Fruit fly (Drosophila melanogaster) whole organism, embryonic: ENCODE measurements around the gene egh.

ENCODE experiments used
- Ada2b ChIP-seq: fragments of 200-800 bp; sonication (Bioruptor generic); IDR thresholded peaks from 2 replicates; pipeline ENCODE4 v1.3.6; 2022; ENCODE audit warnings: missing biosample characterization, missing genetic modification characterization
- CG1024 ChIP-seq: fragments of 200-800 bp; sonication (Bioruptor generic); IDR thresholded peaks from 2 replicates; pipeline ENCODE4 v1.3.6; 2022; ENCODE audit warnings: missing biosample characterization, missing genetic modification characterization
- CG10959 ChIP-seq: fragments of 200-800 bp; sonication (Bioruptor generic); IDR thresholded peaks from 2 replicates; pipeline ENCODE4 v1.3.6; 2022; ENCODE audit warnings: missing biosample characterization, missing genetic modification characterization
- CG11398 ChIP-seq: fragments of 200-800 bp; sonication (Bioruptor generic); optimal IDR thresholded peaks from 2 replicates; lab custom pipeline; 2016; ENCODE audit warnings: missing biosample characterization, missing genetic modification characterization
- CG11504 ChIP-seq: fragments of 200-800 bp; sonication (Bioruptor generic); optimal IDR thresholded peaks from 3 replicates; lab custom pipeline; 2019; ENCODE audit warnings: missing biosample characterization, mild to moderate bottlenecking, missing genetic modification characterization, moderate library complexity
- CG12299 ChIP-seq: fragments of 200-800 bp; sonication (Bioruptor generic); optimal IDR thresholded peaks from 2 replicates; lab custom pipeline; 2018; ENCODE audit warnings: missing biosample characterization, mild to moderate bottlenecking, missing genetic modification characterization
- CG1233 ChIP-seq: fragments of 200-800 bp; sonication (Bioruptor generic); optimal IDR thresholded peaks from 4 replicates; lab custom pipeline; 2018; ENCODE audit warnings: missing biosample characterization, mild to moderate bottlenecking, missing genetic modification characterization
- CG13296 ChIP-seq: fragments of 200-800 bp; sonication (Bioruptor generic); optimal IDR thresholded peaks from 3 replicates; lab custom pipeline; 2018; ENCODE audit warnings: missing biosample characterization, mild to moderate bottlenecking, missing genetic modification characterization
- CG14965 ChIP-seq: fragments of 200-800 bp; sonication (Bioruptor generic); optimal IDR thresholded peaks from 2 replicates; lab custom pipeline; 2016; ENCODE audit warnings: missing biosample characterization, missing genetic modification characterization, borderline replicate concordance
- CG15514 ChIP-seq: fragments of 200-800 bp; sonication (Bioruptor generic); optimal IDR thresholded peaks from 3 replicates; lab custom pipeline; 2017; ENCODE audit warnings: missing biosample characterization, missing genetic modification characterization, mild to moderate bottlenecking, moderate library complexity, missing genetic modification reagents
- CG15696 ChIP-seq: fragments of 200-800 bp; sonication (Bioruptor generic); optimal IDR thresholded peaks from 2 replicates; lab custom pipeline; 2019; ENCODE audit warnings: missing biosample characterization, mild to moderate bottlenecking, missing genetic modification characterization, moderate library complexity
- CG16813 ChIP-seq: fragments of 200-800 bp; sonication (Bioruptor generic); IDR thresholded peaks from 3 replicates; pipeline ENCODE4 v1.3.6; 2022; ENCODE audit warnings: missing biosample characterization, missing genetic modification characterization; ENCODE audit not compliant: partially characterized antibody
- CG17829 ChIP-seq: fragments of 200-800 bp; optimal IDR thresholded peaks from 2 replicates; lab custom pipeline; 2019; ENCODE audit warnings: missing biosample characterization, mild to moderate bottlenecking, missing genetic modification characterization, moderate library complexity
- CG2116 ChIP-seq: fragments of 200-800 bp; sonication (Bioruptor generic); optimal IDR thresholded peaks from 3 replicates; lab custom pipeline; 2018; ENCODE audit warnings: missing biosample characterization, mild to moderate bottlenecking, missing genetic modification characterization
- CG3163 ChIP-seq: fragments of 200-800 bp; sonication (Bioruptor generic); optimal IDR thresholded peaks from 3 replicates; lab custom pipeline; 2016; ENCODE audit warnings: missing biosample characterization, missing genetic modification characterization
- CG32532 ChIP-seq: fragments of 200-800 bp; sonication (Bioruptor generic); IDR thresholded peaks from 2 replicates; pipeline ENCODE4 v1.3.6; 2022; ENCODE audit warnings: missing biosample characterization, missing genetic modification characterization
- CG33213 ChIP-seq: fragments of 200-800 bp; sonication (Bioruptor generic); optimal IDR thresholded peaks from 3 replicates; lab custom pipeline; 2016; ENCODE audit warnings: missing biosample characterization, missing genetic modification characterization
- CG34376 ChIP-seq: fragments of 200-800 bp; sonication (Bioruptor generic); optimal IDR thresholded peaks from 2 replicates; lab custom pipeline; 2018; ENCODE audit warnings: missing biosample characterization, mild to moderate bottlenecking, missing genetic modification characterization
- CG3726 ChIP-seq: fragments of 200-800 bp; sonication (Bioruptor generic); IDR thresholded peaks from 3 replicates; pipeline ENCODE4, ENCODE4 v1.3.6; 2022; ENCODE audit warnings: missing biosample characterization, missing genetic modification characterization
- CG4360 ChIP-seq: fragments of 200-800 bp; sonication (Bioruptor generic); IDR thresholded peaks from 2 replicates; pipeline ENCODE4 v1.3.6; 2022; ENCODE audit warnings: missing biosample characterization, missing genetic modification characterization
- CG5953 ChIP-seq: fragments of 200-800 bp; sonication (Bioruptor generic); IDR thresholded peaks from 2 replicates; pipeline ENCODE4 v1.3.6; 2022; ENCODE audit warnings: missing biosample characterization, missing genetic modification characterization
- CG6683 ChIP-seq: fragments of 200-800 bp; sonication (Bioruptor generic); optimal IDR thresholded peaks from 2 replicates; lab custom pipeline; 2017; ENCODE audit warnings: missing biosample characterization, mild to moderate bottlenecking, missing genetic modification characterization, missing genetic modification reagents
- CG6765 ChIP-seq: fragments of 200-800 bp; sonication (Bioruptor generic); optimal IDR thresholded peaks from 3 replicates; lab custom pipeline; 2017; ENCODE audit warnings: missing biosample characterization, mild to moderate bottlenecking, missing genetic modification characterization
- CG9437 ChIP-seq: fragments of 200-800 bp; sonication (Bioruptor generic); optimal IDR thresholded peaks from 2 replicates; lab custom pipeline; 2018; ENCODE audit warnings: missing biosample characterization, mild to moderate bottlenecking, missing genetic modification characterization
- CTCF ChIP-seq: fragments of 200-800 bp; sonication (Bioruptor generic); optimal IDR thresholded peaks from 2 replicates; lab custom pipeline; 2017; ENCODE audit warnings: missing biosample characterization, mild to moderate bottlenecking, missing genetic modification characterization, moderate library complexity
- CrebB ChIP-seq: fragments of 200-800 bp; sonication (Bioruptor generic); optimal IDR thresholded peaks from 3 replicates; lab custom pipeline; 2018; ENCODE audit warnings: missing biosample characterization, mild to moderate bottlenecking, missing genetic modification characterization
- Dll ChIP-seq: fragments of 200-800 bp; sonication (Bioruptor generic); IDR thresholded peaks from 4 replicates; pipeline ENCODE4 v1.3.6; 2022; ENCODE audit warnings: missing biosample characterization, missing genetic modification characterization; ENCODE audit not compliant: partially characterized antibody
- E2f2 ChIP-seq: fragments of 200-800 bp; sonication (Bioruptor generic); IDR thresholded peaks from 2 replicates; pipeline ENCODE4 v1.3.6; 2022; ENCODE audit warnings: missing biosample characterization, missing genetic modification characterization
- MTF-1 ChIP-seq: fragments of 200-800 bp; sonication (Bioruptor generic); optimal IDR thresholded peaks from 2 replicates; lab custom pipeline; 2018; ENCODE audit warnings: missing biosample characterization, mild to moderate bottlenecking, missing genetic modification characterization, borderline replicate concordance
- Med ChIP-seq: fragments of 200-800 bp; sonication (Bioruptor generic); peaks from one replicate; lab custom pipeline; 2016; ENCODE audit warnings: missing biosample characterization, missing genetic modification characterization, mild to moderate bottlenecking, inconsistent platforms, moderate library complexity
- Nf-YA ChIP-seq: fragments of 200-800 bp; sonication (Bioruptor generic); IDR thresholded peaks from 2 replicates; pipeline ENCODE4 v1.3.6; 2022; ENCODE audit warnings: missing biosample characterization, missing genetic modification characterization
- Poxn ChIP-seq: fragments of 200-800 bp; sonication (Bioruptor generic); IDR thresholded peaks from 2 replicates; pipeline ENCODE4 v1.3.6; 2022; ENCODE audit warnings: missing biosample characterization, missing genetic modification characterization
- Rx ChIP-seq: fragments of 200-800 bp; sonication (Bioruptor generic); IDR thresholded peaks from 2 replicates; pipeline ENCODE4 v1.3.6; 2022; ENCODE audit warnings: missing biosample characterization, missing genetic modification characterization
- Trl ChIP-seq, 3 experiments: fragments of >200 bp in 2 of 3; fragments of 200-800 bp in 1 of 3; sonication (Bioruptor generic) in 1 of 3; optimal IDR thresholded peaks; 2 replicates in 1 of 3; 3 replicates in 2 of 3; lab custom pipeline; 2016 to 2017; ENCODE audit warnings: missing biosample characterization in 1 of 3, missing genetic modification characterization in 1 of 3
- ac ChIP-seq: fragments of 200-800 bp; sonication (Bioruptor generic); optimal IDR thresholded peaks from 3 replicates; lab custom pipeline; 2017; ENCODE audit warnings: missing biosample characterization, mild to moderate bottlenecking, missing genetic modification characterization
- chinmo ChIP-seq: fragments of 200-800 bp; sonication (Bioruptor generic); IDR thresholded peaks from 4 replicates; pipeline ENCODE4 v1.3.6; 2022; ENCODE audit warnings: missing biosample characterization, missing genetic modification characterization; ENCODE audit not compliant: partially characterized antibody
- chm ChIP-seq: fragments of 200-800 bp; sonication (Bioruptor generic); IDR thresholded peaks from 2 replicates; pipeline ENCODE4 v1.3.6; 2022; ENCODE audit warnings: missing biosample characterization, missing genetic modification characterization
- dmrt11E ChIP-seq: fragments of 200-800 bp; sonication (Bioruptor generic); optimal IDR thresholded peaks from 3 replicates; lab custom pipeline; 2018; ENCODE audit warnings: missing biosample characterization, mild to moderate bottlenecking, missing genetic modification characterization, moderate library complexity
- dysf ChIP-seq: fragments of 200-800 bp; sonication (Bioruptor generic); IDR thresholded peaks from 3 replicates; pipeline ENCODE4 v1.3.6; 2022; ENCODE audit warnings: missing biosample characterization, missing genetic modification characterization
- grau ChIP-seq: fragments of 200-800 bp; optimal IDR thresholded peaks from 3 replicates; lab custom pipeline; 2019; ENCODE audit warnings: missing biosample characterization, mild to moderate bottlenecking, missing genetic modification characterization, moderate library complexity
- her ChIP-seq: fragments of 200-800 bp; sonication (Bioruptor generic); optimal IDR thresholded peaks from 2 replicates; lab custom pipeline; 2016; ENCODE audit warnings: missing biosample characterization, missing genetic modification characterization
- ind ChIP-seq: fragments of 200-800 bp; sonication (Bioruptor generic); optimal IDR thresholded peaks from 3 replicates; lab custom pipeline; 2016; ENCODE audit warnings: missing biosample characterization, missing genetic modification characterization
- oc ChIP-seq: fragments of 200-800 bp; sonication (Bioruptor generic); optimal IDR thresholded peaks from 2 replicates; lab custom pipeline; 2018; ENCODE audit warnings: missing biosample characterization, mild to moderate bottlenecking, missing genetic modification characterization, moderate library complexity
- pfk ChIP-seq: fragments of 200-800 bp; sonication (Bioruptor generic); optimal IDR thresholded peaks from 2 replicates; lab custom pipeline; 2018; ENCODE audit warnings: missing biosample characterization, mild to moderate bottlenecking, missing genetic modification characterization, moderate library complexity
- sens ChIP-seq: fragments of 200-800 bp; sonication (Bioruptor generic); peaks from one replicate; lab custom pipeline; 2016; ENCODE audit warnings: missing biosample characterization, missing genetic modification characterization
- trh ChIP-seq: fragments of 200-800 bp; sonication (Bioruptor generic); optimal IDR thresholded peaks from 2 replicates; lab custom pipeline; 2016; ENCODE audit warnings: missing biosample characterization, missing genetic modification characterization
- tx ChIP-seq: fragments of 200-800 bp; sonication (Bioruptor generic); optimal IDR thresholded peaks from 2 replicates; lab custom pipeline; 2016; ENCODE audit warnings: missing biosample characterization, missing genetic modification characterization
- unc-4 ChIP-seq: fragments of 200-800 bp; sonication (Bioruptor generic); IDR thresholded peaks from 2 replicates; pipeline ENCODE4 v1.3.6; 2022; ENCODE audit warnings: missing biosample characterization, missing genetic modification characterization; ENCODE audit not compliant: partially characterized antibody
- vfl ChIP-seq: fragments of 200-800 bp; sonication (Bioruptor generic); optimal IDR thresholded peaks from 2 replicates; lab custom pipeline; 2016; ENCODE audit warnings: missing biosample characterization, missing genetic modification characterization

The egh gene

dm6 chrX:2642484-2643379, 54.4 kb downstream of the egh start (continued):
- TF ChIP-seq CG1024 (GFP tag; lab: Robert Waterston, UW): no peak
- peak; percentile 32; the same call in 1 of the 2 replicates for TF ChIP-seq chm (GFP tag; lab: Robert Waterston, UW)
- TF ChIP-seq CG16813 (GFP tag; lab: Robert Waterston, UW): 0 out of 3 replicates have a peak, but pooled peaks have one; percentile 17
- no peak for TF ChIP-seq CG15696 (tag; lab: Kevin White, UChicago)
- no peak for TF ChIP-seq Rx (GFP tag; lab: Robert Waterston, UW)
- peak; percentile 11 for TF ChIP-seq CG3163 (GFP tag; lab: Kevin White, UChicago)
- TF ChIP-seq CG15514 (GFP tag; lab: Kevin White, UChicago): peak; percentile 8
- no peak for TF ChIP-seq CG9437 (GFP tag; lab: Kevin White, UChicago)
- no peak for TF ChIP-seq MTF-1 (GFP tag; lab: Kevin White, UChicago)
- TF ChIP-seq Poxn (GFP tag; lab: Robert Waterston, UW): no peak
- TF ChIP-seq CTCF (GFP tag; lab: Kevin White, UChicago): peak; percentile 5
- TF ChIP-seq CG6765 (GFP tag; lab: Kevin White, UChicago): peak; percentile 56
- TF ChIP-seq pfk (GFP tag; lab: Kevin White, UChicago): peak; percentile 40
- no peak for TF ChIP-seq CG11504
- TF ChIP-seq CG10959 (GFP tag; lab: Robert Waterston, UW): no peak
- TF ChIP-seq CG12299 (tag; lab: Kevin White, UChicago): no peak
- TF ChIP-seq CG33213 (GFP tag; lab: Kevin White, UChicago): no peak
- TF ChIP-seq dysf (GFP tag; lab: Robert Waterston, UW): no peak
- TF ChIP-seq CG11398: no peak
- no peak for TF ChIP-seq her
- TF ChIP-seq grau (tag; lab: Kevin White, UChicago): no peak
- TF ChIP-seq tx (GFP tag; lab: Kevin White, UChicago): no peak
- TF ChIP-seq CG17829 (tag; lab: Kevin White, UChicago): no peak
- TF ChIP-seq Trl (optimal IDR thresholded peaks at IDR 0.05; lab: Kevin White, UChicago): peak; percentile 97
- TF ChIP-seq Trl (GFP tag; optimal IDR thresholded peaks at IDR 0.05; lab: Kevin White, UChicago): peak; percentile 3
- no peak for TF ChIP-seq Nf-YA
- no peak for TF ChIP-seq ac (GFP tag; lab: Kevin White, UChicago)
- no peak for TF ChIP-seq ind
- no peak for TF ChIP-seq CrebB (tag; lab: Kevin White, UChicago)
- TF ChIP-seq trh (GFP tag; lab: Kevin White, UChicago): no peak
- no peak for TF ChIP-seq CG2116 (GFP tag; lab: Kevin White, UChicago)
- peak; percentile 36; the same call in 1 of the 4 replicates for TF ChIP-seq Dll (GFP tag; lab: Robert Waterston, UW)
- TF ChIP-seq CG13296 (GFP tag; lab: Kevin White, UChicago): peak; percentile 7
- peak; percentile 60 for TF ChIP-seq CG34376
- no peak for TF ChIP-seq dmrt11E
- no peak for TF ChIP-seq CG1233 (GFP tag; lab: Kevin White, UChicago)
- TF ChIP-seq chinmo: peak; percentile 60; the same call in 1 of the 4 replicates
- no peak for TF ChIP-seq CG5953 (GFP tag; lab: Robert Waterston, UW)
- TF ChIP-seq CG32532 (GFP tag; lab: Robert Waterston, UW): peak; percentile 58; the same call in 1 of the 2 replicates
- peak; percentile 61 for TF ChIP-seq Med
- peak; percentile 37; the same call in 1 of the 2 replicates for TF ChIP-seq E2f2 (GFP tag; lab: Robert Waterston, UW)
- no peak for TF ChIP-seq Ada2b (GFP tag; lab: Robert Waterston, UW)
- no peak for TF ChIP-seq CG6683 (GFP tag; lab: Kevin White, UChicago)
- no peak for TF ChIP-seq CG4360 (GFP tag; lab: Robert Waterston, UW)
- TF ChIP-seq unc-4 (GFP tag; lab: Robert Waterston, UW): 0 out of 2 replicates have a peak, but pooled peaks have one; percentile 41
- TF ChIP-seq CG14965 (GFP tag; lab: Kevin White, UChicago): no peak
- no peak for TF ChIP-seq oc (tag; lab: Kevin White, UChicago)
- no peak for TF ChIP-seq CG3726 (GFP tag; lab: Robert Waterston, UW)
- no peak for TF ChIP-seq vfl
- no peak for TF ChIP-seq sens (GFP tag; lab: Kevin White, UChicago)
